Worm (Caenorhabditis elegans) whole organism, L1 larva: ENCODE data around the gene F28H6.6.

Experiments used
- C04F5.9 ChIP-seq: sonication (generic microtip); optimal IDR thresholded peaks from 2 replicates; lab custom pipeline; 2016; ENCODE audit warnings: missing genetic modification characterization, missing compliant biosample characterization
- F16B12.6 ChIP-seq: fragments of 150-350 bp; optimal IDR thresholded peaks from 2 replicates; lab custom pipeline; 2014; ENCODE audit warnings: missing biosample characterization, missing genetic modification characterization
- Y116A8C.19 ChIP-seq: sonication (generic microtip); optimal IDR thresholded peaks from 2 replicates; lab custom pipeline; 2016; ENCODE audit warnings: missing compliant biosample characterization, missing genetic modification characterization, borderline replicate concordance
- aha-1 ChIP-seq: fragments of 150-350 bp; optimal IDR thresholded peaks from 2 replicates; lab custom pipeline; 2014; ENCODE audit warnings: missing biosample characterization, missing genetic modification characterization
- alr-1 ChIP-seq: fragments of 200-800 bp; sonication (Bioruptor generic); optimal IDR thresholded peaks from 2 replicates; lab custom pipeline; 2018; ENCODE audit warnings: borderline replicate concordance, mild to moderate bottlenecking, missing genetic modification characterization, missing compliant biosample characterization
- ceh-8 ChIP-seq: fragments of 200-800 bp; sonication (Bioruptor generic); optimal IDR thresholded peaks from 2 replicates; lab custom pipeline; 2018; ENCODE audit warnings: mild to moderate bottlenecking, missing genetic modification characterization, moderate library complexity, missing compliant biosample characterization
- ceh-82 ChIP-seq, 3 experiments: fragments of 150-350 bp in 1 of 3; sonication (generic microtip) in 2 of 3; optimal IDR thresholded peaks; 2 replicates each; lab custom pipeline; 2014 to 2017; ENCODE audit warnings: missing biosample characterization in 3 of 3, missing genetic modification characterization in 3 of 3
- ceh-88 ChIP-seq: fragments of 200-800 bp; sonication (Bioruptor generic); IDR thresholded peaks from 2 replicates; pipeline ENCODE4 v1.3.6; 2022; ENCODE audit warnings: missing genetic modification characterization, missing compliant biosample characterization
- ceh-90 ChIP-seq: sonication (generic microtip); optimal IDR thresholded peaks from 2 replicates; lab custom pipeline; 2016; ENCODE audit warnings: missing genetic modification characterization, missing compliant biosample characterization
- ces-1 ChIP-seq: fragments of 150-350 bp; optimal IDR thresholded peaks from 2 replicates; lab custom pipeline; 2014; ENCODE audit warnings: missing biosample characterization, missing genetic modification reagents, missing genetic modification characterization
- dsc-1 ChIP-seq: sonication (generic microtip); optimal IDR thresholded peaks from 2 replicates; lab custom pipeline; 2016; ENCODE audit warnings: mild to moderate bottlenecking, missing genetic modification characterization, missing compliant biosample characterization
- efl-1 ChIP-seq, 4 experiments: fragments of 150-350 bp; optimal IDR thresholded peaks in 3 of 4; peaks in 1 of 4; 1 replicate in 1 of 4; 2 replicates in 3 of 4; lab custom pipeline; 2014; ENCODE audit warnings: missing biosample characterization in 2 of 4, missing genetic modification characterization in 2 of 4, missing genetic modification reagents in 2 of 4
- egl-27 ChIP-seq, 2 experiments: fragments of 150-350 bp in 1 of 2; sonication (generic microtip); optimal IDR thresholded peaks; 3 replicates each; lab custom pipeline; 2017 to 2018; ENCODE audit warnings: missing biosample characterization in 2 of 2, missing genetic modification characterization in 2 of 2, missing genetic modification reagents in 2 of 2
- ets-5 ChIP-seq: fragments of 200-800 bp; sonication (Bioruptor generic); IDR thresholded peaks from 2 replicates; pipeline ENCODE4 v1.3.6; 2022; ENCODE audit warnings: missing genetic modification characterization, missing compliant biosample characterization
- fkh-10 ChIP-seq: sonication (generic microtip); optimal IDR thresholded peaks from 2 replicates; lab custom pipeline; 2017; ENCODE audit warnings: missing biosample characterization, missing genetic modification reagents, missing genetic modification characterization
- fkh-4 ChIP-seq: sonication (generic microtip); optimal IDR thresholded peaks from 2 replicates; lab custom pipeline; 2016; ENCODE audit warnings: missing compliant biosample characterization, missing genetic modification characterization, borderline replicate concordance
- fos-1 ChIP-seq: fragments of 150-350 bp; optimal IDR thresholded peaks from 2 replicates; lab custom pipeline; 2014; ENCODE audit warnings: missing biosample characterization, missing genetic modification characterization
- hlh-4 ChIP-seq: sonication (generic microtip); optimal IDR thresholded peaks from 2 replicates; lab custom pipeline; 2016; ENCODE audit warnings: mild to moderate bottlenecking, missing genetic modification characterization, missing compliant biosample characterization
- irx-1 ChIP-seq: sonication (generic microtip); optimal IDR thresholded peaks from 2 replicates; lab custom pipeline; 2016; ENCODE audit warnings: missing genetic modification characterization, missing compliant biosample characterization
- lin-13 ChIP-seq: fragments of 150-350 bp; optimal IDR thresholded peaks from 2 replicates; lab custom pipeline; 2014; ENCODE audit warnings: missing biosample characterization, missing genetic modification reagents, missing genetic modification characterization
- lin-14 ChIP-seq: fragments of 200-800 bp; sonication (Bioruptor generic); optimal IDR thresholded peaks from 2 replicates; lab custom pipeline; 2018; ENCODE audit warnings: mild to moderate bottlenecking, missing genetic modification characterization, moderate library complexity, missing compliant biosample characterization
- lin-15B ChIP-seq: fragments of 150-350 bp; sonication (generic microtip); optimal IDR thresholded peaks from 3 replicates; lab custom pipeline; 2014; ENCODE audit warnings: missing biosample characterization, missing genetic modification characterization
- lin-35 ChIP-seq, 2 experiments: fragments of 150-350 bp; optimal IDR thresholded peaks; 2 replicates each; lab custom pipeline; 2014; ENCODE audit warnings: missing biosample characterization in 2 of 2, missing genetic modification characterization in 2 of 2, missing genetic modification reagents in 2 of 2
- lin-39 ChIP-seq: fragments of 150-350 bp; optimal IDR thresholded peaks from 2 replicates; lab custom pipeline; 2014; ENCODE audit warnings: missing biosample characterization, missing genetic modification reagents, missing genetic modification characterization
- lir-3 ChIP-seq: sonication (generic microtip); optimal IDR thresholded peaks from 2 replicates; lab custom pipeline; 2016; ENCODE audit warnings: mild to moderate bottlenecking, missing genetic modification characterization, moderate library complexity, missing compliant biosample characterization; ENCODE audit not compliant: poor library complexity
- lsy-2 ChIP-seq, 2 experiments: fragments of 150-350 bp; optimal IDR thresholded peaks; 2 replicates each; lab custom pipeline; 2014; ENCODE audit warnings: missing biosample characterization in 2 of 2, missing genetic modification characterization in 2 of 2
- mab-9 ChIP-seq: fragments of 200-800 bp; sonication (Bioruptor generic); IDR thresholded peaks from 2 replicates; pipeline ENCODE4 v1.3.6; 2022; ENCODE audit warnings: missing genetic modification reagents, missing genetic modification characterization, missing compliant biosample characterization
- mep-1 ChIP-seq: fragments of 150-350 bp; optimal IDR thresholded peaks from 2 replicates; lab custom pipeline; 2014; ENCODE audit warnings: missing biosample characterization, missing genetic modification characterization
- nhr-11 ChIP-seq: fragments of 150-350 bp; optimal IDR thresholded peaks from 2 replicates; lab custom pipeline; 2014; ENCODE audit warnings: missing biosample characterization, missing genetic modification characterization
- nhr-12 ChIP-seq: sonication (generic microtip); optimal IDR thresholded peaks from 2 replicates; lab custom pipeline; 2017; ENCODE audit warnings: missing biosample characterization, missing genetic modification characterization
- nhr-19 ChIP-seq: fragments of 200-800 bp; sonication (Bioruptor generic); conservative IDR thresholded peaks from 2 replicates; pipeline ENCODE4 v1.3.6; 2022; ENCODE audit warnings: missing genetic modification characterization, missing compliant biosample characterization
- nhr-20 ChIP-seq: sonication (generic microtip); optimal IDR thresholded peaks from 2 replicates; lab custom pipeline; 2016; ENCODE audit warnings: mild to moderate bottlenecking, missing genetic modification characterization, missing compliant biosample characterization
- nhr-237 ChIP-seq: fragments of 150-350 bp; optimal IDR thresholded peaks from 2 replicates; lab custom pipeline; 2014; ENCODE audit warnings: missing biosample characterization, missing genetic modification characterization
- nhr-28 ChIP-seq: fragments of 150-350 bp; optimal IDR thresholded peaks from 2 replicates; lab custom pipeline; 2014; ENCODE audit warnings: missing biosample characterization, missing genetic modification characterization
- nhr-71 ChIP-seq: sonication (generic microtip); optimal IDR thresholded peaks from 2 replicates; lab custom pipeline; 2016; ENCODE audit warnings: mild to moderate bottlenecking, missing genetic modification characterization, moderate library complexity, missing compliant biosample characterization
- nhr-76 ChIP-seq: sonication (generic microtip); optimal IDR thresholded peaks from 2 replicates; lab custom pipeline; 2017; ENCODE audit warnings: missing biosample characterization, missing genetic modification characterization
- nhr-77 ChIP-seq: fragments of 150-350 bp; optimal IDR thresholded peaks from 2 replicates; lab custom pipeline; 2014; ENCODE audit warnings: missing biosample characterization, missing genetic modification characterization
- nhr-84 ChIP-seq: sonication (generic microtip); optimal IDR thresholded peaks from 2 replicates; lab custom pipeline; 2017; ENCODE audit warnings: missing biosample characterization, missing genetic modification characterization
- nhr-85 ChIP-seq: sonication (generic microtip); peaks from one replicate; lab custom pipeline; 2016; ENCODE audit warnings: missing genetic modification characterization, inconsistent platforms, missing compliant biosample characterization
- nhr-90 ChIP-seq: sonication (generic microtip); optimal IDR thresholded peaks from 2 replicates; lab custom pipeline; 2016; ENCODE audit warnings: mild to moderate bottlenecking, missing genetic modification characterization, missing compliant biosample characterization; ENCODE audit not compliant: poor library complexity
- pqm-1 ChIP-seq: sonication (generic microtip); optimal IDR thresholded peaks from 3 replicates; lab custom pipeline; 2017; ENCODE audit warnings: missing biosample characterization, missing genetic modification characterization
- rnt-1 ChIP-seq: sonication (generic microtip); optimal IDR thresholded peaks from 2 replicates; lab custom pipeline; 2016; ENCODE audit warnings: mild to moderate bottlenecking, missing genetic modification characterization, moderate library complexity, missing compliant biosample characterization
- snpc-4 ChIP-seq: fragments of 150-350 bp; optimal IDR thresholded peaks from 2 replicates; lab custom pipeline; 2014; ENCODE audit warnings: missing biosample characterization, missing genetic modification characterization
- snu-23 ChIP-seq: sonication (generic microtip); optimal IDR thresholded peaks from 2 replicates; lab custom pipeline; 2016; ENCODE audit warnings: missing genetic modification characterization, missing compliant biosample characterization
- sox-4 ChIP-seq: sonication (generic microtip); optimal IDR thresholded peaks from 2 replicates; lab custom pipeline; 2016; ENCODE audit warnings: missing genetic modification characterization, missing compliant biosample characterization
- sup-37 ChIP-seq: fragments of 200-800 bp; sonication (Bioruptor generic); optimal IDR thresholded peaks from 2 replicates; lab custom pipeline; 2018; ENCODE audit warnings: mild to moderate bottlenecking, missing genetic modification characterization, missing compliant biosample characterization
- tbx-2 ChIP-seq: sonication (generic microtip); optimal IDR thresholded peaks from 2 replicates; lab custom pipeline; 2016; ENCODE audit warnings: missing genetic modification characterization, missing compliant biosample characterization
- unc-30 ChIP-seq: sonication (generic microtip); optimal IDR thresholded peaks from 2 replicates; lab custom pipeline; 2017; ENCODE audit warnings: missing biosample characterization, missing genetic modification characterization
- unc-86 ChIP-seq: sonication (generic microtip); optimal IDR thresholded peaks from 2 replicates; lab custom pipeline; 2016; ENCODE audit warnings: missing genetic modification characterization, missing compliant biosample characterization
- xbp-1 ChIP-seq: sonication (generic microtip); optimal IDR thresholded peaks from 2 replicates; lab custom pipeline; 2016; ENCODE audit warnings: missing genetic modification characterization, missing compliant biosample characterization
- zip-4 ChIP-seq: fragments of 200-800 bp; sonication (Bioruptor generic); optimal IDR thresholded peaks from 2 replicates; lab custom pipeline; 2018; ENCODE audit warnings: mild to moderate bottlenecking, missing genetic modification characterization, moderate library complexity, missing compliant biosample characterization
- ztf-11 ChIP-seq, 2 experiments: sonication (generic microtip); optimal IDR thresholded peaks; 2 replicates each; lab custom pipeline; 2016 to 2017; ENCODE audit warnings: missing genetic modification characterization in 2 of 2, missing biosample characterization in 1 of 2, missing compliant biosample characterization in 1 of 2
- ztf-4 ChIP-seq: fragments of 150-350 bp; optimal IDR thresholded peaks from 2 replicates; lab custom pipeline; 2014; ENCODE audit warnings: missing biosample characterization, missing genetic modification characterization

Gene F28H6.6

DNA sequence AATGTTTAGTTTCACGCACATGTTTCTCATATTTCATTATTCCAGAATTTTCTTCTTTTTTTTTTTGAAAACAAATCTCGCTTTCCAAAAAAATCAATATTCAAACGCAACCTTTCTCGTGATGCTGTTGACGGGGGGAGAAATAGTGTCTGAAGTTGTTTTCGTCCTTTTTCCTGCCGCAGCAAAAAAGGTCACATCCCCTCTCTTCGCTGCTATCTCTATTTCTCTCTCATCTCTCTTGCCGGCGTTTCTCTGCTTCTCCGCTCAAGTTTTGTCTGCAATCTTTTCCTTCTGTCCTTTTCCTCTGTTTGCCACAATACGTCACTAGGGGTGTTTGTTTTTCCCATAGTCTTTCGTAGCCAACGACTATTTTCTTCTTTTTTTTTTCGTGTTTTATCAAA is 21.1 kb upstream of the F28H6.6 start:
- TF ChIP-seq C04F5.9 (tag; lab: Kevin White, UChicago) (no peak), ceh-90 (peak; percentile 32), ces-1 (GFP tag; lab: Kevin White, UChicago) (no peak), nhr-76 (tag; lab: Kevin White, UChicago) (no peak), ztf-4 (tag; lab: Kevin White, UChicago) (no peak), nhr-12 (tag; lab: Kevin White, UChicago) (no peak), lin-13 (GFP tag; lab: Kevin White, UChicago) (peak; percentile 57), fos-1 (tag; lab: Kevin White, UChicago) (peak; percentile 80), lin-39 (tag; lab: Kevin White, UChicago) (no peak), nhr-71 (peak; percentile 90), nhr-237 (tag; lab: Kevin White, UChicago) (peak; percentile 52), ceh-82 (tag; optimal IDR thresholded peaks at IDR 0.05; lab: Kevin White, UChicago) (peak in 2 of 3 experiments; percentile 42 to 76), F16B12.6 (tag; lab: Kevin White, UChicago) (peak; percentile 13), ceh-8 (GFP tag; lab: Kevin White, UChicago) (no peak), nhr-20 (tag; lab: Kevin White, UChicago) (peak; percentile 89), nhr-85 (tag; lab: Kevin White, UChicago) (peak; percentile 94), unc-30 (tag; lab: Kevin White, UChicago) (no peak), Y116A8C.19 (tag; lab: Kevin White, UChicago) (no peak), lin-15B (tag; lab: Kevin White, UChicago) (no peak), alr-1 (tag; lab: Kevin White, UChicago) (no peak), nhr-77 (tag; lab: Kevin White, UChicago) (peak; percentile 77), nhr-28 (tag; lab: Kevin White, UChicago) (no peak), nhr-19 (GFP tag; lab: Robert Waterston, UW) (peak; percentile 58), dsc-1 (peak; percentile 52), rnt-1 (tag; lab: Kevin White, UChicago) (peak; percentile 59), sup-37 (GFP tag; lab: Kevin White, UChicago) (no peak), mep-1 (peak; percentile 86), xbp-1 (tag; lab: Kevin White, UChicago) (peak; percentile 61), hlh-4 (tag; lab: Kevin White, UChicago) (no peak), nhr-90 (tag; lab: Kevin White, UChicago) (peak; percentile 82), fkh-4 (tag; lab: Kevin White, UChicago) (no peak), lin-14 (peak; percentile 97), tbx-2 (tag; lab: Kevin White, UChicago) (peak; percentile 75), efl-1 (optimal IDR thresholded peaks at IDR 0.05; lab: Kevin White, UChicago) (peak; percentile 54 to 59), efl-1 (GFP tag; optimal IDR thresholded peaks at IDR 0.05 in 1 of 2; lab: Kevin White, UChicago) (peak; percentile 15 to 62), snpc-4 (no peak), irx-1 (tag; lab: Kevin White, UChicago) (no peak), ets-5 (no peak), lsy-2 (tag; optimal IDR thresholded peaks at IDR 0.05; lab: Kevin White, UChicago) (peak; percentile 66 to 81), aha-1 (tag; lab: Kevin White, UChicago) (no peak), zip-4 (GFP tag; lab: Kevin White, UChicago) (no peak), pqm-1 (no peak), lin-35 (GFP tag; optimal IDR thresholded peaks at IDR 0.05; lab: Kevin White, UChicago) (peak; percentile 63 to 81), fkh-10 (peak; percentile 70), snu-23 (GFP tag; lab: Kevin White, UChicago) (peak; percentile 92), nhr-11 (tag; lab: Kevin White, UChicago) (peak; percentile 51), sox-4 (no peak), ztf-11 (tag; optimal IDR thresholded peaks at IDR 0.05; lab: Kevin White, UChicago) (no peak), mab-9 (GFP tag; lab: Robert Waterston, UW) (no peak), egl-27 (tag; optimal IDR thresholded peaks at IDR 0.05; lab: Kevin White, UChicago) (peak in 1 of 2 experiments; percentile 49), unc-86 (tag; lab: Kevin White, UChicago) (peak; percentile 75), ceh-88 (GFP tag; lab: Robert Waterston, UW) (peak; percentile 39; the same call in 1 of the 2 replicates), nhr-84 (no peak), lir-3 (tag; lab: Kevin White, UChicago) (no peak)
